Fruit fly (Drosophila melanogaster) whole organism, embryonic: ENCODE measurements around the gene crq.
A peak's percentile ranks its signal among the peaks of the same experiment; 100 is the strongest.

ENCODE experiments used
- ATbp ChIP-seq: fragments of 200-800 bp; sonication (Bioruptor generic); optimal IDR thresholded peaks from 2 replicates; lab custom pipeline; 2017; ENCODE audit warnings: missing biosample characterization, mild to moderate bottlenecking, missing genetic modification characterization, missing genetic modification reagents
- Aef1 ChIP-seq: fragments of 200-800 bp; sonication (Bioruptor generic); IDR thresholded peaks from 3 replicates; pipeline ENCODE4 v1.3.6; 2022; ENCODE audit warnings: missing biosample characterization, missing genetic modification characterization
- B-H2 ChIP-seq: fragments of 200-800 bp; sonication (Bioruptor generic); optimal IDR thresholded peaks from 2 replicates; lab custom pipeline; 2018; ENCODE audit warnings: missing biosample characterization, mild to moderate bottlenecking, missing genetic modification characterization
- Bteb2 ChIP-seq: fragments of 200-800 bp; sonication (Bioruptor generic); optimal IDR thresholded peaks from 2 replicates; lab custom pipeline; 2016; ENCODE audit warnings: missing biosample characterization, missing genetic modification characterization
- CG10267 ChIP-seq: fragments of 200-800 bp; sonication (Bioruptor generic); optimal IDR thresholded peaks from 2 replicates; lab custom pipeline; 2018; ENCODE audit warnings: missing biosample characterization, mild to moderate bottlenecking, missing genetic modification characterization, moderate library complexity
- CG16813 ChIP-seq: fragments of 200-800 bp; sonication (Bioruptor generic); IDR thresholded peaks from 3 replicates; pipeline ENCODE4 v1.3.6; 2022; ENCODE audit warnings: missing biosample characterization, missing genetic modification characterization; ENCODE audit not compliant: partially characterized antibody
- CG17328 ChIP-seq: fragments of 200-800 bp; sonication (Bioruptor generic); IDR thresholded peaks from 2 replicates; pipeline ENCODE4 v1.3.6; 2022; ENCODE audit warnings: missing biosample characterization, missing genetic modification characterization
- CG17359 ChIP-seq: fragments of 200-800 bp; sonication (Bioruptor generic); optimal IDR thresholded peaks from 3 replicates; lab custom pipeline; 2018; ENCODE audit warnings: missing biosample characterization, mild to moderate bottlenecking, missing genetic modification characterization, moderate library complexity
- CG18011 ChIP-seq: fragments of 200-800 bp; sonication (Bioruptor generic); optimal IDR thresholded peaks from 2 replicates; lab custom pipeline; 2017; ENCODE audit warnings: missing biosample characterization, missing genetic modification characterization, mild to moderate bottlenecking, moderate library complexity, missing genotype
- CG18599 ChIP-seq: fragments of 200-800 bp; sonication (Bioruptor generic); optimal IDR thresholded peaks from 3 replicates; lab custom pipeline; 2017; ENCODE audit warnings: missing biosample characterization, missing genetic modification characterization, mild to moderate bottlenecking, moderate library complexity, missing genetic modification reagents
- CG2116 ChIP-seq: fragments of 200-800 bp; sonication (Bioruptor generic); optimal IDR thresholded peaks from 3 replicates; lab custom pipeline; 2018; ENCODE audit warnings: missing biosample characterization, mild to moderate bottlenecking, missing genetic modification characterization
- CG33557 ChIP-seq: fragments of 200-800 bp; sonication (Bioruptor generic); optimal IDR thresholded peaks from 2 replicates; lab custom pipeline; 2019; ENCODE audit warnings: missing biosample characterization, mild to moderate bottlenecking, missing genetic modification characterization, moderate library complexity
- CG42726 ChIP-seq: fragments of 200-800 bp; sonication (Bioruptor generic); IDR thresholded peaks from 2 replicates; pipeline ENCODE4 v1.3.6; 2022; ENCODE audit warnings: missing biosample characterization, missing genetic modification characterization; ENCODE audit not compliant: partially characterized antibody
- CG4328 ChIP-seq: fragments of 200-800 bp; sonication (Bioruptor generic); optimal IDR thresholded peaks from 3 replicates; lab custom pipeline; 2017; ENCODE audit warnings: missing biosample characterization, missing genetic modification reagents, missing genetic modification characterization
- CG8359 ChIP-seq: fragments of 200-800 bp; sonication (Bioruptor generic); optimal IDR thresholded peaks from 2 replicates; lab custom pipeline; 2017; ENCODE audit warnings: missing biosample characterization, mild to moderate bottlenecking, missing genetic modification characterization, borderline replicate concordance
- D19A ChIP-seq: fragments of 200-800 bp; optimal IDR thresholded peaks from 3 replicates; lab custom pipeline; 2019; ENCODE audit warnings: missing biosample characterization, mild to moderate bottlenecking, missing genetic modification characterization, moderate library complexity
- Deaf1 ChIP-seq: fragments of 200-800 bp; optimal IDR thresholded peaks from 3 replicates; lab custom pipeline; 2019; ENCODE audit warnings: missing biosample characterization, mild to moderate bottlenecking, missing genetic modification characterization, moderate library complexity
- Dll ChIP-seq: fragments of 200-800 bp; sonication (Bioruptor generic); IDR thresholded peaks from 4 replicates; pipeline ENCODE4 v1.3.6; 2022; ENCODE audit warnings: missing biosample characterization, missing genetic modification characterization; ENCODE audit not compliant: partially characterized antibody
- Eip74EF ChIP-seq, 2 experiments: fragments of 200-800 bp in 1 of 2; fragments of >200 bp in 1 of 2; sonication (Bioruptor generic) in 1 of 2; optimal IDR thresholded peaks; 2 replicates each; lab custom pipeline; 2017 to 2019; ENCODE audit warnings: missing biosample characterization in 2 of 2, missing genetic modification characterization in 2 of 2, mild to moderate bottlenecking in 1 of 2, moderate library complexity in 1 of 2
- Fer3 ChIP-seq: fragments of 200-800 bp; sonication (Bioruptor generic); optimal IDR thresholded peaks from 2 replicates; lab custom pipeline; 2018; ENCODE audit warnings: missing biosample characterization, mild to moderate bottlenecking, missing genetic modification characterization, moderate library complexity
- GATAe ChIP-seq: fragments of 200-800 bp; sonication (Bioruptor generic); conservative IDR thresholded peaks from 2 replicates; pipeline ENCODE4 v1.3.6; 2022; ENCODE audit warnings: missing biosample characterization, missing genetic modification characterization
- Hr78 ChIP-seq, 2 experiments: fragments of 200-800 bp in 1 of 2; fragments of >200 bp in 1 of 2; sonication (Bioruptor generic) in 1 of 2; optimal IDR thresholded peaks; 2 replicates each; lab custom pipeline; 2017 to 2019; ENCODE audit warnings: missing biosample characterization in 2 of 2, missing genetic modification characterization in 2 of 2, mild to moderate bottlenecking in 1 of 2, moderate library complexity in 1 of 2
- Hsf ChIP-seq: fragments of 200-800 bp; sonication (Bioruptor generic); optimal IDR thresholded peaks from 3 replicates; lab custom pipeline; 2016; ENCODE audit warnings: missing biosample characterization, missing genetic modification characterization
- Kr ChIP-seq: fragments of 200-800 bp; sonication (Bioruptor generic); optimal IDR thresholded peaks from 2 replicates; lab custom pipeline; 2017; ENCODE audit warnings: missing biosample characterization, mild to moderate bottlenecking, missing genetic modification characterization
- Lpt ChIP-seq: fragments of >200 bp; optimal IDR thresholded peaks from 2 replicates; lab custom pipeline; 2018; ENCODE audit warnings: missing biosample characterization, missing genetic modification characterization
- NFAT ChIP-seq: fragments of 200-800 bp; sonication (Bioruptor generic); IDR thresholded peaks from 2 replicates; pipeline ENCODE4 v1.3.6; 2022; ENCODE audit warnings: missing biosample characterization, missing genetic modification characterization
- Opbp ChIP-seq: fragments of 200-800 bp; sonication (Bioruptor generic); IDR thresholded peaks from 3 replicates; pipeline ENCODE4 v1.3.6; 2022; ENCODE audit warnings: missing biosample characterization, missing genetic modification characterization; ENCODE audit not compliant: partially characterized antibody
- Taf1 ChIP-seq: fragments of 200-800 bp; sonication (Bioruptor generic); IDR thresholded peaks from 2 replicates; pipeline ENCODE4 v1.3.6; 2022; ENCODE audit warnings: missing biosample characterization, missing genetic modification characterization
- abd-A ChIP-seq: fragments of 200-800 bp; sonication (Bioruptor generic); optimal IDR thresholded peaks from 3 replicates; lab custom pipeline; 2019; ENCODE audit warnings: missing biosample characterization, mild to moderate bottlenecking, missing genetic modification characterization, moderate library complexity
- aop ChIP-seq: fragments of 200-800 bp; sonication (Bioruptor generic); IDR thresholded peaks from 2 replicates; pipeline ENCODE4 v1.3.6; 2022; ENCODE audit warnings: missing biosample characterization, missing genetic modification characterization
- cad ChIP-seq: fragments of >200 bp; optimal IDR thresholded peaks from 2 replicates; lab custom pipeline; 2017; ENCODE audit warnings: missing biosample characterization, missing genetic modification characterization
- caup ChIP-seq: fragments of 200-800 bp; sonication (Bioruptor generic); optimal IDR thresholded peaks from 3 replicates; lab custom pipeline; 2017; ENCODE audit warnings: missing biosample characterization, mild to moderate bottlenecking, missing genetic modification characterization, moderate library complexity; ENCODE audit not compliant: severe bottlenecking
- grau ChIP-seq: fragments of 200-800 bp; optimal IDR thresholded peaks from 3 replicates; lab custom pipeline; 2019; ENCODE audit warnings: missing biosample characterization, mild to moderate bottlenecking, missing genetic modification characterization, moderate library complexity
- gro ChIP-seq: fragments of 200-800 bp; sonication (Bioruptor generic); optimal IDR thresholded peaks from 2 replicates; lab custom pipeline; 2016; ENCODE audit warnings: missing biosample characterization, missing genetic modification characterization
- gsb ChIP-seq: fragments of 200-800 bp; sonication (Bioruptor generic); IDR thresholded peaks from 2 replicates; pipeline ENCODE4 v1.3.6; 2022; ENCODE audit warnings: missing biosample characterization, missing genetic modification characterization
- jumu ChIP-seq: fragments of 200-800 bp; sonication (Bioruptor generic); optimal IDR thresholded peaks from 3 replicates; lab custom pipeline; 2016; ENCODE audit warnings: missing biosample characterization, missing genetic modification characterization
- mam ChIP-seq: fragments of 200-800 bp; sonication (Bioruptor generic); optimal IDR thresholded peaks from 3 replicates; lab custom pipeline; 2016; ENCODE audit warnings: missing biosample characterization, missing genetic modification characterization
- nom ChIP-seq: fragments of 200-800 bp; sonication (Bioruptor generic); optimal IDR thresholded peaks from 2 replicates; lab custom pipeline; 2017; ENCODE audit warnings: missing biosample characterization, missing genetic modification characterization, mild to moderate bottlenecking, moderate library complexity, missing genetic modification reagents
- pan ChIP-seq, 4 experiments: fragments of >200 bp in 3 of 4; fragments of 200-800 bp in 1 of 4; sonication (Bioruptor generic) in 1 of 4; optimal IDR thresholded peaks in 3 of 4; IDR thresholded peaks in 1 of 4; 2 replicates each; pipeline versions ENCODE4 v1.3.6 to Lab custom; 2017 to 2022; ENCODE audit warnings: missing biosample characterization in 2 of 4, missing genetic modification characterization in 2 of 4, mixed read lengths in 1 of 4
- pfk ChIP-seq: fragments of 200-800 bp; sonication (Bioruptor generic); optimal IDR thresholded peaks from 2 replicates; lab custom pipeline; 2018; ENCODE audit warnings: missing biosample characterization, mild to moderate bottlenecking, missing genetic modification characterization, moderate library complexity
- sens ChIP-seq: fragments of 200-800 bp; sonication (Bioruptor generic); peaks from one replicate; lab custom pipeline; 2016; ENCODE audit warnings: missing biosample characterization, missing genetic modification characterization
- sima ChIP-seq: fragments of 200-800 bp; sonication (Bioruptor generic); optimal IDR thresholded peaks from 2 replicates; lab custom pipeline; 2016; ENCODE audit warnings: missing biosample characterization, missing genetic modification characterization
- tio ChIP-seq: fragments of 200-800 bp; sonication (Bioruptor generic); optimal IDR thresholded peaks from 2 replicates; lab custom pipeline; 2017; ENCODE audit warnings: missing biosample characterization, missing genetic modification characterization, inconsistent platforms
- wek ChIP-seq: fragments of 200-800 bp; sonication (Bioruptor generic); optimal IDR thresholded peaks from 3 replicates; lab custom pipeline; 2018; ENCODE audit warnings: missing biosample characterization, mild to moderate bottlenecking, missing genetic modification characterization, moderate library complexity
- zfh1 ChIP-seq: fragments of 200-800 bp; sonication (Bioruptor generic); IDR thresholded peaks from 3 replicates; pipeline ENCODE4 v1.3.6; 2022; ENCODE audit warnings: missing biosample characterization, missing genetic modification characterization
- zfh2 ChIP-seq: fragments of 200-800 bp; sonication (Bioruptor generic); optimal IDR thresholded peaks from 2 replicates; lab custom pipeline; 2016; ENCODE audit warnings: missing biosample characterization, missing genetic modification characterization

crq gene

dm6 chr2L:490150-491095 is 37.6 kb upstream of the crq start (continued):
- peak; percentile 70 for TF ChIP-seq Aef1 (GFP tag; lab: Robert Waterston, UW)
- TF ChIP-seq Deaf1 (tag; lab: Kevin White, UChicago), result peak; percentile 95
- no peak for TF ChIP-seq pan (optimal IDR thresholded peaks at IDR 0.05; lab: Kevin White, UChicago)
- peak in 1 of 2 experiments; percentile 68 for TF ChIP-seq pan (GFP tag; optimal IDR thresholded peaks at IDR 0.05 in 1 of 2, IDR thresholded peaks at IDR 0.05 in 1 of 2)
- no peak for TF ChIP-seq Lpt (GFP tag; lab: Kevin White, UChicago)
- TF ChIP-seq CG18599, result peak; percentile 35
- TF ChIP-seq grau (tag; lab: Kevin White, UChicago), result peak; percentile 53
- TF ChIP-seq CG2116 (GFP tag; lab: Kevin White, UChicago), result peak; percentile 60
- peak; percentile 89 for TF ChIP-seq gro (GFP tag; lab: Kevin White, UChicago)
- TF ChIP-seq CG18011, result peak; percentile 33
- peak; percentile 56 for TF ChIP-seq sima (GFP tag; lab: Kevin White, UChicago)
- TF ChIP-seq nom (GFP tag; lab: Kevin White, UChicago), result peak; percentile 88
- TF ChIP-seq CG16813 (GFP tag; lab: Robert Waterston, UW), result peak; percentile 30; the same call in 1 of the 3 replicates
- no peak for TF ChIP-seq Taf1
- peak; percentile 29 for TF ChIP-seq Fer3 (tag; lab: Kevin White, UChicago)
- TF ChIP-seq aop, result no peak
- peak; percentile 46 for TF ChIP-seq tio
- TF ChIP-seq Dll (GFP tag; lab: Robert Waterston, UW), result peak; percentile 56; the same call in 3 of the 4 replicates
- no peak for TF ChIP-seq CG33557 (GFP tag; lab: Kevin White, UChicago)
- TF ChIP-seq Eip74EF (GFP tag; optimal IDR thresholded peaks at IDR 0.05; lab: Kevin White, UChicago), result peak in 1 of 2 experiments; percentile 63
- peak; percentile 4 for TF ChIP-seq D19A (tag; lab: Kevin White, UChicago)
- TF ChIP-seq Opbp (GFP tag; lab: Robert Waterston, UW), result peak; percentile 73; the same call in 2 of the 3 replicates
- peak; percentile 38 for TF ChIP-seq CG17359 (tag; lab: Kevin White, UChicago)
- peak; percentile 88 for TF ChIP-seq NFAT (GFP tag; lab: Robert Waterston, UW)
- TF ChIP-seq zfh1 (GFP tag; lab: Robert Waterston, UW), result peak; percentile 78
- peak; percentile 56 for TF ChIP-seq caup (GFP tag; lab: Kevin White, UChicago)
- no peak for TF ChIP-seq cad (GFP tag; lab: Kevin White, UChicago)
- peak; percentile 99 for TF ChIP-seq CG8359 (GFP tag; lab: Kevin White, UChicago)
- TF ChIP-seq pfk (GFP tag; lab: Kevin White, UChicago), result peak; percentile 59
- TF ChIP-seq Hsf (GFP tag; lab: Kevin White, UChicago), result peak; percentile 77
- TF ChIP-seq zfh2 (GFP tag; lab: Kevin White, UChicago), result peak; percentile 49
- TF ChIP-seq CG17328 (GFP tag; lab: Robert Waterston, UW), result peak; percentile 47; the same call in 1 of the 2 replicates
- TF ChIP-seq sens, result peak; percentile 86
- TF ChIP-seq Hr78 (GFP tag; optimal IDR thresholded peaks at IDR 0.05; lab: Kevin White, UChicago), result no peak
- peak; percentile 86 for TF ChIP-seq CG42726 (GFP tag; lab: Robert Waterston, UW)
- TF ChIP-seq jumu (GFP tag; lab: Kevin White, UChicago), result peak; percentile 71
- peak; percentile 41 for TF ChIP-seq abd-A (tag; lab: Kevin White, UChicago)
- TF ChIP-seq mam (GFP tag; lab: Kevin White, UChicago), result peak; percentile 70
- no peak for TF ChIP-seq CG4328 (GFP tag; lab: Kevin White, UChicago)
- peak; percentile 41 for TF ChIP-seq ATbp (GFP tag; lab: Kevin White, UChicago)
- no peak for TF ChIP-seq Bteb2
- peak; percentile 93 for TF ChIP-seq CG10267 (tag; lab: Kevin White, UChicago)
- TF ChIP-seq B-H2, result peak; percentile 76
- TF ChIP-seq Kr (GFP tag; lab: Kevin White, UChicago), result no peak
- TF ChIP-seq wek (GFP tag; lab: Kevin White, UChicago), result peak; percentile 56
- TF ChIP-seq GATAe (GFP tag; lab: Robert Waterston, UW), result no peak
- TF ChIP-seq gsb (GFP tag; lab: Robert Waterston, UW), result peak; percentile 51; the same call in 1 of the 2 replicates
